Worm (Caenorhabditis elegans) whole organism, early embryonic: ENCODE measurements around the gene nep-5.

Experiments used
- ama-1 ChIP-seq: fragments of 150-350 bp; optimal IDR thresholded peaks from 2 replicates; lab custom pipeline; 2014
- ceh-13 ChIP-seq: fragments of 200-800 bp; sonication (Bioruptor generic); optimal IDR thresholded peaks from 2 replicates; lab custom pipeline; 2018; ENCODE audit warnings: mild to moderate bottlenecking, missing genetic modification characterization, missing compliant biosample characterization
- ceh-36 ChIP-seq: sonication (generic microtip); optimal IDR thresholded peaks from 2 replicates; lab custom pipeline; 2016; ENCODE audit warnings: missing genetic modification characterization, inconsistent platforms, missing compliant biosample characterization
- flt-1 ChIP-seq: fragments of 200-800 bp; sonication (Bioruptor generic); IDR thresholded peaks from 2 replicates; pipeline ENCODE4 v1.3.6; 2022; ENCODE audit warnings: missing genetic modification characterization, missing compliant biosample characterization
- hmbx-1 ChIP-seq: sonication (generic microtip); optimal IDR thresholded peaks from 2 replicates; lab custom pipeline; 2016; ENCODE audit warnings: mild to moderate bottlenecking, missing genetic modification characterization, missing compliant biosample characterization
- hmg-4 ChIP-seq: fragments of 200-800 bp; sonication (Bioruptor generic); optimal IDR thresholded peaks from 2 replicates; lab custom pipeline; 2018; ENCODE audit warnings: mild to moderate bottlenecking, missing genetic modification characterization, missing compliant biosample characterization
- hnd-1 ChIP-seq: sonication (generic microtip); optimal IDR thresholded peaks from 2 replicates; lab custom pipeline; 2016; ENCODE audit warnings: missing genetic modification characterization, missing compliant biosample characterization
- pes-1 ChIP-seq: fragments of 200-800 bp; sonication (Bioruptor generic); IDR thresholded peaks from 2 replicates; pipeline ENCODE4 v1.3.6; 2022; ENCODE audit warnings: missing genetic modification reagents, missing genetic modification characterization, missing compliant biosample characterization
- scrt-1 ChIP-seq: fragments of 200-800 bp; sonication (Bioruptor generic); IDR thresholded peaks from 2 replicates; pipeline ENCODE4 v1.3.6; 2022; ENCODE audit warnings: missing genetic modification characterization, missing compliant biosample characterization
- sea-1 ChIP-seq: fragments of 200-800 bp; sonication (Bioruptor generic); conservative IDR thresholded peaks from 2 replicates; pipeline ENCODE4 v1.3.6; 2022; ENCODE audit warnings: missing genetic modification characterization, missing compliant biosample characterization
- tbx-37 ChIP-seq: fragments of 200-800 bp; sonication (Bioruptor generic); conservative IDR thresholded peaks from 2 replicates; pipeline ENCODE4 v1.3.6; 2022; ENCODE audit warnings: missing genetic modification reagents, missing genetic modification characterization, missing compliant biosample characterization
- tra-4 ChIP-seq: sonication (generic microtip); optimal IDR thresholded peaks from 2 replicates; lab custom pipeline; 2017; ENCODE audit warnings: missing genetic modification characterization, missing compliant biosample characterization

DNA sequence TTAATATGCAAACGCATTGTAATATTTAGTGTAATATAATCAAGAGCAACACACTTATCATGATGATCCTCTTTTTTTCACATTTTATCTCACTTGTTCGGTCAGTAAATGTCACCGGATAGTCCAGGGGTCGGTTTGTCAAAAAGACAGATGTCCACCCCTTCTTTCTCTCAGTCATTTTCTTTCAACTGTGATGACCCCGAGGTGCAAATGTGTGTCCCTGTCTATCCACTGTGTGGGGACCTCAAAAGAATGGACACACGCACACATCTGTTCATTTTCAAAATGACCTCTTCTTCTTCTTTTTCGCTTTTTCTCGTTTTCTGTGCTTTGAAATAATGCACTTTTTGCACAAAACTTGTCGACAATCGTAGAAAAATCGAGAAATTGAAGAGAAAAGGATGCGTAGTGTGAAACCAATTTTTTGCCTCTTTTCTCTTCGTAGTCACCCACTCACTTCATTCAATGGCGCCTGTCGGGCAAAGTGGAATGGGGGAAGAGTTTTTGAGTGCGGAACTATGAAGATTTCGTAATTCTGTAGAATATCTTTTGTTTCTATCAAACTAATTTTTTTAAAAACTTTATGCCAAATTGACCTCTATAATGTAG, 24.1 kb upstream of the nep-5 start:
- TF ChIP-seq flt-1 (GFP tag; lab: Robert Waterston, UW): no peak
- TF ChIP-seq hmg-4: peak; percentile 47
- no peak for TF ChIP-seq hnd-1 (tag; lab: Kevin White, UChicago)
- no peak for TF ChIP-seq scrt-1 (GFP tag; lab: Robert Waterston, UW)
- no peak for TF ChIP-seq ama-1
- no peak for TF ChIP-seq sea-1 (GFP tag; lab: Robert Waterston, UW)
- TF ChIP-seq hmbx-1 (tag; lab: Kevin White, UChicago): no peak
- TF ChIP-seq ceh-36: no peak
- TF ChIP-seq tbx-37 (GFP tag; lab: Robert Waterston, UW): 0 out of 2 replicates have a peak, but pooled peaks have one; percentile 10
- no peak for TF ChIP-seq ceh-13 (GFP tag; lab: Kevin White, UChicago)
- no peak for TF ChIP-seq tra-4
- TF ChIP-seq pes-1: no peak
